Worm (Caenorhabditis elegans): ENCODE measurements around the gene C18F10.7.

C18F10.7 gene

DNA sequence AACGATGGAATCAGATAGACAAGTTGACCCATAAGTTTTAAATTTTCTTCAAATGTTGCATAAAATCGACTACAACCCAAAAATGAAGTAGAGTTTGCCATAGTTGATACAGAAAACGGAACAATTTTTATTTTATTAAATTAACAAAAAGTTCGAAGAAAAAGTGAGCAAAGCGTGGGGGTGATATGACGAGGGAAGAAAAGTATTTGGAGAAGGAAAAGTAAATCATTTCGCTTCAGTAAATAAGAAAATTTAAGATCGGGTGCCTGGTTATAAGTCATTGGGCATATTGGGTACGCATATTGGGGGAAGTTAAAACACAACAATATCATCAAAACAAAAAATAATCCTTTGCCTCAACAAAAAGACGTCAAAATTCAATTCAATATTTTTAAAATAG lies 12.2 kb downstream of the C18F10.7 start, which contains the start of gene srg-6:
TSS of gene srg-6 (minus strand) at position 101 of the 400 bp plus-strand sequence.
- TF ChIP-seq nhr-48 (tag; optimal IDR thresholded peaks at IDR 0.05) (no peak), T20F7.1 (GFP tag; optimal IDR thresholded peaks at IDR 0.05) (no peak), ztf-7 (tag; optimal IDR thresholded peaks at IDR 0.05) (no peak), F37D6.2 (tag; optimal IDR thresholded peaks at IDR 0.05) (no peak), nhr-11 (tag; optimal IDR thresholded peaks at IDR 0.05) (no peak), ces-1 (GFP tag; optimal IDR thresholded peaks at IDR 0.05) (no peak), hlh-30 (tag; optimal IDR thresholded peaks at IDR 0.05; ENCODE audit: insufficient read depth) (no peak), lin-15B (tag; optimal IDR thresholded peaks at IDR 0.05) (no peak), lin-38 (GFP tag; IDR thresholded peaks at IDR 0.05) (no peak), daf-12 (tag; optimal IDR thresholded peaks at IDR 0.05) (no peak), egl-43 (GFP tag; IDR thresholded peaks at IDR 0.05) (no peak), lin-39 (tag; optimal IDR thresholded peaks at IDR 0.05) (no peak), mxl-3 (GFP tag; optimal IDR thresholded peaks at IDR 0.05) (no peak), tag-97 (GFP tag; IDR thresholded peaks at IDR 0.05) (no peak), ceh-20 (GFP tag; IDR thresholded peaks at IDR 0.05) (no peak), pha-4 (GFP tag; IDR thresholded peaks at IDR 0.05) (no peak), pha-4 (tag; optimal IDR thresholded peaks at IDR 0.05) (no peak), zfp-3 (GFP tag; conservative IDR thresholded peaks at IDR 0.05) (no peak), ztf-11 (tag; optimal IDR thresholded peaks at IDR 0.05) (no peak)

ce11 chrIII:6264447-6264846 lies 13.7 kb downstream of the C18F10.7 start, which contains the start of gene srg-5:
Gene srg-5, minus strand, starts transcription at chrIII:6264547.
- TF ChIP-seq attf-4 (tag; optimal IDR thresholded peaks at IDR 0.05) (no peak), daf-8 (GFP tag; IDR thresholded peaks at IDR 0.05) (no peak), nhr-76 (tag; optimal IDR thresholded peaks at IDR 0.05) (no peak), Y105C5A.15 (GFP tag; IDR thresholded peaks at IDR 0.05) (no peak), snpc-1.2 (GFP tag; IDR thresholded peaks at IDR 0.05) (no peak), jun-1 (tag; optimal IDR thresholded peaks at IDR 0.05) (no peak), pqm-1 (tag; optimal IDR thresholded peaks at IDR 0.05) (no peak), Y48G9A.11 (GFP tag; IDR thresholded peaks at IDR 0.05) (no peak), aha-1 (tag) (no peak), spr-3 (GFP tag; optimal IDR thresholded peaks at IDR 0.05) (no peak), lin-15B (tag; optimal IDR thresholded peaks at IDR 0.05) (no peak), zip-11 (GFP tag; IDR thresholded peaks at IDR 0.05) (no peak)

- TF ChIP-seq unc-130 (GFP tag; optimal IDR thresholded peaks at IDR 0.05) (no peak), ZK546.5 (tag; optimal IDR thresholded peaks at IDR 0.05) (no peak), mdl-1 (tag; optimal IDR thresholded peaks at IDR 0.05) (no peak), dmd-8 (GFP tag; IDR thresholded peaks at IDR 0.05) (no peak), zag-1 (tag; optimal IDR thresholded peaks at IDR 0.05) (no peak), ceh-32 (tag; optimal IDR thresholded peaks at IDR 0.05; ENCODE audit: poor library complexity) (no peak), F10B5.3 (tag; optimal IDR thresholded peaks at IDR 0.05) (no peak), mxl-3 (GFP tag; optimal IDR thresholded peaks at IDR 0.05) (no peak), php-3 (GFP tag; IDR thresholded peaks at IDR 0.05) (no peak), nhr-28 (tag; optimal IDR thresholded peaks at IDR 0.05) (no peak), nhr-237 (tag; optimal IDR thresholded peaks at IDR 0.05) (no peak), ceh-28 (tag; optimal IDR thresholded peaks at IDR 0.05) (no peak), ceh-44 (GFP tag; IDR thresholded peaks at IDR 0.05) (no peak), ctbp-1 (GFP tag; IDR thresholded peaks at IDR 0.05) (no peak), nhr-111 (GFP tag; optimal IDR thresholded peaks at IDR 0.05) (no peak), nhr-77 (tag; optimal IDR thresholded peaks at IDR 0.05) (no peak), lim-7 (GFP tag; IDR thresholded peaks at IDR 0.05) (no peak)
These were observed 16.2 kb downstream of the C18F10.7 start, which contains the start of gene srg-4 for ce11 chrIII:6261985-6262384. Gene srg-4, minus strand, starts transcription at chrIII:6262085.

Data from whole organism, L4 larva.